Worm (Caenorhabditis elegans): ENCODE results near the gene cnc-2.

The cnc-2 gene

DNA sequence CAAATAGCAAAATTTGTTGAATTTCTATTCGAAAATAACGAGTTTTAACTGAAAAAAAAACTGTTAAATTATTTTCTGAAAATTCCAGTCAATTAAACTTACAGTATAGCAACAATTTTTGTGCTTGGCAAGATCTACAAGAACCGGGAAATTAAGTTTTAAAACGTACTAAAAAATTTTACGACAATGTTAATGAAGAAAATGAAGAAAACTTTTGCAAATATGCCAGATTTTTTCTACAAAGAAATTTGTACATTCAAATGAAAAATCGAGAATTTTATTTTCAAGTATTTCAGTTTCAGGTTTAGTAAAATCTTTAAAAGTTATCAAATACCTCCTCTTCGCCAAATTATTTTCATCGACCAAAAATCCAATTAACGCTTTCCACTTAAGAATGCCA is 7.9 kb downstream of the cnc-2 start, which contains the start of gene cnc-11:
cnc-11 (plus strand) TSS at position 301 of the 400 bp plus-strand sequence.
- no peak for TF ChIP-seq ets-7 (tag; optimal IDR thresholded peaks at IDR 0.05)
- TF ChIP-seq tra-4 (tag; optimal IDR thresholded peaks at IDR 0.05), result no peak
- no peak for TF ChIP-seq hmg-4 (GFP tag; optimal IDR thresholded peaks at IDR 0.05)
- TF ChIP-seq ceh-13 (GFP tag; optimal IDR thresholded peaks at IDR 0.05), result no peak
- TF ChIP-seq tbx-11 (GFP tag; IDR thresholded peaks at IDR 0.05), result no peak
- TF ChIP-seq hmbx-1 (tag; optimal IDR thresholded peaks at IDR 0.05), result no peak
- no peak for TF ChIP-seq B0310.2 (tag; optimal IDR thresholded peaks at IDR 0.05)
- no peak for TF ChIP-seq ceh-36 (tag; optimal IDR thresholded peaks at IDR 0.05)
- TF ChIP-seq sea-1 (GFP tag; conservative IDR thresholded peaks at IDR 0.05), result no peak
- no peak for TF ChIP-seq aly-1 (tag; optimal IDR thresholded peaks at IDR 0.05)
- TF ChIP-seq ama-1 (optimal IDR thresholded peaks at IDR 0.05), result no peak
- no peak for TF ChIP-seq tbx-37 (GFP tag; conservative IDR thresholded peaks at IDR 0.05)
- TF ChIP-seq F13C5.2 (tag; optimal IDR thresholded peaks at IDR 0.05), result no peak
- TF ChIP-seq scrt-1 (GFP tag; IDR thresholded peaks at IDR 0.05), result no peak
- no peak for TF ChIP-seq pes-1 (GFP tag; IDR thresholded peaks at IDR 0.05)
- no peak for TF ChIP-seq flt-1 (GFP tag; IDR thresholded peaks at IDR 0.05)
- no peak for TF ChIP-seq hnd-1 (tag; optimal IDR thresholded peaks at IDR 0.05)

DNA sequence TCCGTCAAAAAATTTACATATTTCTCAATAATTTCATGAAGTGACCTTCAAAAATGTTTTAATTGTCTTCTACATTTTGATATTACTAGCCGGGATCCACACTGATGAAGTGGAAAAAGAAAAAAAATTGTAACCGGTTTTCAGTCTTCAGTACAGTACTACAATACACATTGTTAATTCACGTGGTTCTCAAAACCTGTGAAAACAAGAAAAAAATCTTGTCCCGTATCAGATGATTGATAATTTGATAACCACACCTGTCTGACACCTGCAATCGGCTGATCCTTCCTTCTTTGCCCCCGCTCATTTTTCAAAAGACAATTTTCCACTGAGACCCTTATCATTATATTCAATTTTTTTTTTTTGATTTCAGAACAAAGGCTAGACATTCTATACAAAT is 11.2 kb downstream of the cnc-2 start, which contains the start of gene R09B5.11:
R09B5.11 (plus strand) TSS at position 374 of the 400 bp plus-strand sequence.
- no peak for TF ChIP-seq hmg-4 (GFP tag; optimal IDR thresholded peaks at IDR 0.05)
- TF ChIP-seq ceh-36 (tag; optimal IDR thresholded peaks at IDR 0.05), result no peak
- no peak for TF ChIP-seq tra-4 (tag; optimal IDR thresholded peaks at IDR 0.05)
- no peak for TF ChIP-seq flt-1 (GFP tag; IDR thresholded peaks at IDR 0.05)
- TF ChIP-seq tbx-11 (GFP tag; IDR thresholded peaks at IDR 0.05), result no peak
- no peak for TF ChIP-seq F13C5.2 (tag; optimal IDR thresholded peaks at IDR 0.05)
- no peak for TF ChIP-seq pes-1 (GFP tag; IDR thresholded peaks at IDR 0.05)
- no peak for TF ChIP-seq sea-1 (GFP tag; conservative IDR thresholded peaks at IDR 0.05)
- no peak for TF ChIP-seq scrt-1 (GFP tag; IDR thresholded peaks at IDR 0.05)
- no peak for TF ChIP-seq tbx-37 (GFP tag; conservative IDR thresholded peaks at IDR 0.05)
- no peak for TF ChIP-seq ama-1 (optimal IDR thresholded peaks at IDR 0.05)
- no peak for TF ChIP-seq hnd-1 (tag; optimal IDR thresholded peaks at IDR 0.05)
- TF ChIP-seq hmbx-1 (tag; optimal IDR thresholded peaks at IDR 0.05), result no peak
- no peak for TF ChIP-seq B0310.2 (tag; optimal IDR thresholded peaks at IDR 0.05)
- TF ChIP-seq aly-1 (tag; optimal IDR thresholded peaks at IDR 0.05), result no peak
- TF ChIP-seq ets-7 (tag; optimal IDR thresholded peaks at IDR 0.05), result no peak
- TF ChIP-seq ceh-13 (GFP tag; optimal IDR thresholded peaks at IDR 0.05), result no peak

DNA sequence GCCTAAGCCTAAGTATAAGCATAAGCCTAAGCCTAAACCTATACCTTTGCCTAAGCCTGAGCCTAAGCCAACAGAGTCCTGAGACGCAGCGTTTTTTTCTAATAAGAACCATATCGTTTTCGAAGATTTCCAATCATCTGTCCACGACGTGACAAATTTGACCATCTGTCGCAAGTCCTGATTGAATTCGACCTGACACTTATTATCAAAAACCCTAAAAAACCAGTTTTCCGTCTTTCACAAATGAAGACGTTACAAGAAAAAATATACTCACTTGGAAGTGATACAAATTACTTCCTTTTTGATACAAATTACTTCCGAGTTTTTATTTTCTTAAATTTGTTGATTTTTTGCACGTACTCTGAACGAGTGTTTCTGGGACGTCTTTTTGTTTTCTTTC is 11.8 kb downstream of the cnc-2 start:
- TF ChIP-seq scrt-1 (GFP tag; IDR thresholded peaks at IDR 0.05), result no peak
- TF ChIP-seq tbx-37 (GFP tag; conservative IDR thresholded peaks at IDR 0.05), result no peak
- TF ChIP-seq ets-7 (tag; optimal IDR thresholded peaks at IDR 0.05), result no peak
- no peak for TF ChIP-seq flt-1 (GFP tag; IDR thresholded peaks at IDR 0.05)
- TF ChIP-seq F13C5.2 (tag; optimal IDR thresholded peaks at IDR 0.05), result no peak
- no peak for TF ChIP-seq sea-1 (GFP tag; conservative IDR thresholded peaks at IDR 0.05)
- TF ChIP-seq tbx-11 (GFP tag; IDR thresholded peaks at IDR 0.05), result no peak
- TF ChIP-seq tra-4 (tag; optimal IDR thresholded peaks at IDR 0.05), result no peak
- TF ChIP-seq aly-1 (tag; optimal IDR thresholded peaks at IDR 0.05), result no peak
- TF ChIP-seq ceh-13 (GFP tag; optimal IDR thresholded peaks at IDR 0.05), result no peak
- no peak for TF ChIP-seq B0310.2 (tag; optimal IDR thresholded peaks at IDR 0.05)
- no peak for TF ChIP-seq hnd-1 (tag; optimal IDR thresholded peaks at IDR 0.05)
- TF ChIP-seq ceh-36 (tag; optimal IDR thresholded peaks at IDR 0.05), result no peak
- no peak for TF ChIP-seq pes-1 (GFP tag; IDR thresholded peaks at IDR 0.05)
- TF ChIP-seq ama-1 (optimal IDR thresholded peaks at IDR 0.05), result no peak
- TF ChIP-seq hmbx-1 (tag; optimal IDR thresholded peaks at IDR 0.05), result no peak
- TF ChIP-seq hmg-4 (GFP tag; optimal IDR thresholded peaks at IDR 0.05), result no peak

DNA sequence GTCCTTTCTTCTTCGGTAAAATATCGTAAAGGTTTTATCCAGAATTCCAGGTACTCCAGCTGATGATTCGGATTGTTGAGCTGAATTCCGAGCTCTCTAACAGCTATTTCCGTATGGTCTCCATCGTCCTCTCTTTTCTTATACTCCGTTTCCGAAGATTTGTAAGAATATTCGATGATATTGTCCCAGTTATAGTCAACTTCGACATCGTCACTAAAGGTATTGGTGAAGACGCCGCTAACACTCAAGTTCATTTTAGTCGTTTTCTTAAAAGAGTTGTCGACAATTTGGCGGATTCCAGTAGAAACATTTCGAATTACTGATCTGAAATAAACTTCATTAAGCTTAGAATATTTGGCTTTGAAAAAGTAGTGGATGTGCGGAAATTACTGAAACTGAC is 14.9 kb downstream of the cnc-2 start:
- TF ChIP-seq flt-1 (GFP tag; IDR thresholded peaks at IDR 0.05) (no peak), scrt-1 (GFP tag; IDR thresholded peaks at IDR 0.05) (no peak), hmbx-1 (tag; optimal IDR thresholded peaks at IDR 0.05) (no peak), hmg-4 (GFP tag; optimal IDR thresholded peaks at IDR 0.05) (no peak), ceh-13 (GFP tag; optimal IDR thresholded peaks at IDR 0.05) (no peak), tbx-11 (GFP tag; IDR thresholded peaks at IDR 0.05) (no peak), F13C5.2 (tag; optimal IDR thresholded peaks at IDR 0.05) (no peak), sea-1 (GFP tag; conservative IDR thresholded peaks at IDR 0.05) (no peak), pes-1 (GFP tag; IDR thresholded peaks at IDR 0.05) (no peak), ets-7 (tag; optimal IDR thresholded peaks at IDR 0.05) (no peak), ceh-36 (tag; optimal IDR thresholded peaks at IDR 0.05) (no peak), hnd-1 (tag; optimal IDR thresholded peaks at IDR 0.05) (no peak), tra-4 (tag; optimal IDR thresholded peaks at IDR 0.05) (no peak), aly-1 (tag; optimal IDR thresholded peaks at IDR 0.05) (no peak), tbx-37 (GFP tag; conservative IDR thresholded peaks at IDR 0.05) (no peak)

DNA sequence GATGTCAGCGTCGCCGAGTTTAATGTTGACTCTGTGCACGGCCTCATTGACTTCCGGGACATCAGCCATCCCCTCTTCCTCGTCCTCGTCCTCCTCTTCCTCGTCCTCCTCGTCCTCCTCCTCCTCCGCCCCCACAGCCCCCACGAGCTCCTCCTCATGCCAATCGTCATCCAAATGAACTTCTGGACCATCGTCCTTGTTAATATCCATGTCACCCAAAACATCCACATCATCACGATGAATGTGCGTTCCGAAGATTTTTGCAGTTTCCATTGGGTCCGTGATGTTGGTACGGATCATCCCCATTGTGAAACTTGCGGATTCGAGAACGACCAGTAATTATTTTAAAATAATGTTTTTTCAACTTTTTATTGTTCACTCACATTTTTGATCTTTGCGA is 15.6 kb downstream of the cnc-2 start:
- no peak for TF ChIP-seq flt-1 (GFP tag; IDR thresholded peaks at IDR 0.05)
- TF ChIP-seq ama-1 (optimal IDR thresholded peaks at IDR 0.05), result no peak
- no peak for TF ChIP-seq aly-1 (tag; optimal IDR thresholded peaks at IDR 0.05)
- TF ChIP-seq hnd-1 (tag; optimal IDR thresholded peaks at IDR 0.05), result no peak
- TF ChIP-seq F13C5.2 (tag; optimal IDR thresholded peaks at IDR 0.05), result no peak
- no peak for TF ChIP-seq B0310.2 (tag; optimal IDR thresholded peaks at IDR 0.05)
- TF ChIP-seq hmbx-1 (tag; optimal IDR thresholded peaks at IDR 0.05), result no peak
- no peak for TF ChIP-seq tra-4 (tag; optimal IDR thresholded peaks at IDR 0.05)
- no peak for TF ChIP-seq scrt-1 (GFP tag; IDR thresholded peaks at IDR 0.05)
- no peak for TF ChIP-seq ceh-13 (GFP tag; optimal IDR thresholded peaks at IDR 0.05)
- no peak for TF ChIP-seq pes-1 (GFP tag; IDR thresholded peaks at IDR 0.05)
- no peak for TF ChIP-seq tbx-37 (GFP tag; conservative IDR thresholded peaks at IDR 0.05)
- TF ChIP-seq sea-1 (GFP tag; conservative IDR thresholded peaks at IDR 0.05), result no peak

DNA sequence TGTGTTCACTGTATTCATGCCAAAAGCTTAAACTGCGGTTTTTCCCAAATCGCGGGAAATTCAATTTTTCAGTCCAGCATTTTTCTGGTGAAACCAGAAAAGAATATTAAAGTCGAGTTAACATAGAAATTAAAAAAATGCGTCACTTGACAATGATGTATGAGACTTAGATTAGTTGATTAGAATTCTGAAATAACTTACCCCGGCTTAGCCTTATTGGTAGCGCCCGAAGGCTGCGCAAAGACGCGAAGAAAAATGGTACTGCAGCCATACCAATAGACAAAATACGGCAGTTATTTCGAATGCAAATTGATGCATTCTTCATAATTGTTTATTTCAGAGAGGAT is 16.6 kb downstream of the cnc-2 start:
- TF ChIP-seq pes-1 (GFP tag; IDR thresholded peaks at IDR 0.05) (no peak), flt-1 (GFP tag; IDR thresholded peaks at IDR 0.05) (no peak), hmg-4 (GFP tag; optimal IDR thresholded peaks at IDR 0.05) (no peak), F13C5.2 (tag; optimal IDR thresholded peaks at IDR 0.05) (no peak)
